Fruit fly (Drosophila melanogaster) whole organism, prepupa: ENCODE data around the gene CG32040.

ENCODE experiments used
- CG10631 ChIP-seq: fragments of 200-800 bp; sonication (Bioruptor generic); optimal IDR thresholded peaks from 2 replicates; lab custom pipeline; 2016; ENCODE audit warnings: missing biosample characterization, missing genetic modification characterization
- CG11294 ChIP-seq: fragments of 200-800 bp; sonication (Bioruptor generic); IDR thresholded peaks from 2 replicates; pipeline ENCODE4 v1.3.6; 2022; ENCODE audit warnings: missing biosample characterization, missing genetic modification characterization
- CG15336 ChIP-seq: fragments of 200-800 bp; sonication (Bioruptor generic); IDR thresholded peaks from 2 replicates; pipeline ENCODE4 v1.3.6; 2022; ENCODE audit warnings: missing biosample characterization, missing genetic modification characterization
- CG1621 ChIP-seq: fragments of 200-800 bp; sonication (Bioruptor generic); optimal IDR thresholded peaks from 3 replicates; lab custom pipeline; 2018; ENCODE audit warnings: missing biosample characterization, mild to moderate bottlenecking, missing genetic modification characterization
- CG16779 ChIP-seq: fragments of 200-800 bp; sonication (Bioruptor generic); optimal IDR thresholded peaks from 3 replicates; lab custom pipeline; 2017; ENCODE audit warnings: missing biosample characterization, mild to moderate bottlenecking, missing genetic modification characterization
- CG6163 ChIP-seq: fragments of 200-800 bp; sonication (Bioruptor generic); IDR thresholded peaks from 3 replicates; pipeline ENCODE4 v1.3.6; 2022; ENCODE audit warnings: missing biosample characterization, missing genetic modification characterization
- CG6792 ChIP-seq: fragments of 200-800 bp; sonication (Bioruptor generic); optimal IDR thresholded peaks from 3 replicates; lab custom pipeline; 2016; ENCODE audit warnings: missing biosample characterization, missing genetic modification characterization
- CG6808 ChIP-seq: fragments of 200-800 bp; sonication (Bioruptor generic); optimal IDR thresholded peaks from 3 replicates; lab custom pipeline; 2017; ENCODE audit warnings: missing biosample characterization, missing genetic modification characterization, mild to moderate bottlenecking, moderate library complexity, missing genetic modification reagents
- CG6854 ChIP-seq: fragments of 200-800 bp; sonication (Bioruptor generic); optimal IDR thresholded peaks from 2 replicates; lab custom pipeline; 2017; ENCODE audit warnings: missing biosample characterization, mild to moderate bottlenecking, missing genetic modification characterization
- CG7368 ChIP-seq: fragments of 200-800 bp; sonication (Bioruptor generic); optimal IDR thresholded peaks from 3 replicates; lab custom pipeline; 2016; ENCODE audit warnings: missing biosample characterization, missing genetic modification characterization
- CG8119 ChIP-seq: fragments of 200-800 bp; sonication (Bioruptor generic); IDR thresholded peaks from 3 replicates; pipeline ENCODE4 v1.3.6; 2022; ENCODE audit warnings: missing biosample characterization, missing genetic modification characterization
- CG8319 ChIP-seq: fragments of 200-800 bp; sonication (Bioruptor generic); optimal IDR thresholded peaks from 3 replicates; lab custom pipeline; 2016; ENCODE audit warnings: missing biosample characterization, missing genetic modification characterization
- CG9139 ChIP-seq: fragments of 200-800 bp; sonication (Bioruptor generic); optimal IDR thresholded peaks from 3 replicates; lab custom pipeline; 2017; ENCODE audit warnings: missing biosample characterization, mild to moderate bottlenecking, missing genetic modification characterization
- Eip75B ChIP-seq: fragments of 200-800 bp; sonication (Bioruptor generic); optimal IDR thresholded peaks from 3 replicates; lab custom pipeline; 2016; ENCODE audit warnings: missing biosample characterization, missing genetic modification characterization
- Eip78C ChIP-seq: fragments of 200-800 bp; sonication (Bioruptor generic); peaks from one replicate; lab custom pipeline; 2016; ENCODE audit warnings: missing biosample characterization, missing genetic modification characterization
- Eip93F ChIP-seq: fragments of 200-800 bp; sonication (Bioruptor generic); optimal IDR thresholded peaks from 2 replicates; lab custom pipeline; 2016; ENCODE audit warnings: missing biosample characterization, mild to moderate bottlenecking, missing genetic modification characterization
- Ets21C ChIP-seq: fragments of 200-800 bp; sonication (Bioruptor generic); optimal IDR thresholded peaks from 3 replicates; lab custom pipeline; 2016; ENCODE audit warnings: missing biosample characterization, missing genetic modification characterization
- Hr38 ChIP-seq: sonication (Bioruptor generic); optimal IDR thresholded peaks from 2 replicates; lab custom pipeline; 2016; ENCODE audit warnings: missing biosample characterization, missing genetic modification characterization
- Hr39 ChIP-seq: fragments of 200-800 bp; sonication (Bioruptor generic); optimal IDR thresholded peaks from 2 replicates; lab custom pipeline; 2016; ENCODE audit warnings: missing biosample characterization, missing genetic modification characterization
- Smox ChIP-seq: fragments of 200-800 bp; sonication (Bioruptor generic); optimal IDR thresholded peaks from 3 replicates; lab custom pipeline; 2016; ENCODE audit warnings: missing biosample characterization, missing genetic modification characterization
- Sox102F ChIP-seq: fragments of 200-800 bp; sonication (Bioruptor generic); optimal IDR thresholded peaks from 2 replicates; lab custom pipeline; 2016; ENCODE audit warnings: missing biosample characterization, mild to moderate bottlenecking, missing genetic modification characterization
- Sox14 ChIP-seq: fragments of 200-800 bp; sonication (Bioruptor generic); optimal IDR thresholded peaks from 3 replicates; lab custom pipeline; 2016; ENCODE audit warnings: missing biosample characterization, missing genetic modification characterization
- Sox15 ChIP-seq: fragments of 200-800 bp; sonication (Bioruptor generic); optimal IDR thresholded peaks from 3 replicates; lab custom pipeline; 2016; ENCODE audit warnings: missing biosample characterization, missing genetic modification characterization
- acj6 ChIP-seq: fragments of 200-800 bp; sonication (Bioruptor generic); optimal IDR thresholded peaks from 3 replicates; lab custom pipeline; 2016; ENCODE audit warnings: missing biosample characterization, missing genetic modification characterization
- cyc ChIP-seq: fragments of 200-800 bp; sonication (Bioruptor generic); optimal IDR thresholded peaks from 3 replicates; lab custom pipeline; 2016; ENCODE audit warnings: missing biosample characterization, missing genetic modification characterization
- dac ChIP-seq: fragments of 200-800 bp; sonication (Bioruptor generic); optimal IDR thresholded peaks from 2 replicates; lab custom pipeline; 2017; ENCODE audit warnings: missing biosample characterization, mild to moderate bottlenecking, missing genetic modification characterization
- dsx ChIP-seq: fragments of 200-800 bp; optimal IDR thresholded peaks from 3 replicates; lab custom pipeline; 2019; ENCODE audit warnings: missing biosample characterization, mild to moderate bottlenecking, missing genetic modification characterization, moderate library complexity; ENCODE audit not compliant: poor library complexity, severe bottlenecking
- eg ChIP-seq: fragments of 200-800 bp; sonication (Bioruptor generic); IDR thresholded peaks from 3 replicates; pipeline ENCODE4 v1.3.6; 2022; ENCODE audit warnings: missing biosample characterization, missing genetic modification characterization
- fd59A ChIP-seq: fragments of 200-800 bp; sonication (Bioruptor generic); optimal IDR thresholded peaks from 2 replicates; lab custom pipeline; 2017; ENCODE audit warnings: missing biosample characterization, mild to moderate bottlenecking, missing genetic modification characterization, missing genetic modification reagents
- net ChIP-seq: fragments of 200-800 bp; sonication (Bioruptor generic); optimal IDR thresholded peaks from 3 replicates; lab custom pipeline; 2016; ENCODE audit warnings: missing biosample characterization, missing genetic modification characterization
- ss ChIP-seq, 2 experiments: fragments of 200-800 bp; sonication (Bioruptor generic); optimal IDR thresholded peaks; 2 replicates in 1 of 2; 3 replicates in 1 of 2; lab custom pipeline; 2017 to 2018; ENCODE audit warnings: mild to moderate bottlenecking in 2 of 2, missing biosample characterization in 2 of 2, missing genetic modification characterization in 2 of 2, moderate library complexity in 1 of 2
- svp ChIP-seq: fragments of 200-800 bp; sonication (Bioruptor generic); peaks from one replicate; lab custom pipeline; 2016; ENCODE audit warnings: missing biosample characterization, missing genetic modification characterization
- topi ChIP-seq: fragments of 200-800 bp; sonication (Bioruptor generic); optimal IDR thresholded peaks from 3 replicates; lab custom pipeline; 2016; ENCODE audit warnings: missing biosample characterization, missing genetic modification characterization
- vri ChIP-seq: fragments of 200-800 bp; sonication (Bioruptor generic); optimal IDR thresholded peaks from 3 replicates; lab custom pipeline; 2016; ENCODE audit warnings: missing biosample characterization, mild to moderate bottlenecking, missing genetic modification characterization

The CG32040 gene

DNA sequence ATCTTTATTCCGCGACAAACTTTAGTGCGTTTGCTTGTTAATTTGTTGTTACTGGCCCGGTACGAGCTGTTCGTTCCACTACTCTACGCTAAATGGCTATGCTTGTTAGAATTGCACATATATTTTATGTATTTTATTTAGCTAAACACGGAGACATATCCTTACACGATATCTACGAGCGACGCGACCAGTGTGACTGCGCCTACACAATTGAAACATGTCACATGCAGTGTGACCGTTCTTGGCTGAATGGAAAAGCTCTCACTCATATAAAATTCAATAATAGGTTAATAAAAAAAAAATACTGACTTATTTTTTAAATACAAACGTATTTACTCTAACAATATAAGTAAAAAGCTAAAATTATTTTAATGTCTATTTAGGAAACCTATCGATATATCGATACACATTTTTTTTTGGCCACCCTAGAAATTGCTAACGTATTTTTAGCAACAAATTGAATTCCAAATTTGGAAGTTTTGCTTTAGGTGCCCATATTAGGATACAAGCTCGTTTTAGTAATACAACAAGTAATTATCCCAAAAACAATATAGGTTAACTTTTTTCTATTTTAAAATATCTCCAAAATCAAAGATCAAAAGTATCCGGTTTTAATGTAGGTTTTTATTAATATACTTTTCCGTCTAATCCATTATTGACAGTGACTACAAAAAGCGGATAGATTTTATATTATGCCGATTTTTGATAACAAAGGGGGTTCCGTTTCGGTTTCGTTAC, 45.3 kb downstream of the CG32040 start, which contains the start of gene CG4080 (continued):
- TF ChIP-seq eg (GFP tag; lab: Robert Waterston, UW) (no peak), fd59A (GFP tag; lab: Kevin White, UChicago) (no peak), dac (GFP tag; lab: Kevin White, UChicago) (no peak), ss (GFP tag; optimal IDR thresholded peaks at IDR 0.05; lab: Kevin White, UChicago) (peak in 1 of 2 experiments; percentile 10), cyc (peak; percentile 31), Sox15 (GFP tag; lab: Kevin White, UChicago) (no peak), CG10631 (no peak), Hr39 (GFP tag; lab: Kevin White, UChicago) (no peak), svp (GFP tag; lab: Kevin White, UChicago) (peak; percentile 59), CG9139 (GFP tag; lab: Kevin White, UChicago) (no peak), CG15336 (GFP tag; lab: Robert Waterston, UW) (no peak), CG11294 (GFP tag; lab: Robert Waterston, UW) (no peak), vri (peak; percentile 40), Smox (GFP tag; lab: Kevin White, UChicago) (no peak), Hr38 (GFP tag; lab: Kevin White, UChicago) (no peak), Eip75B (GFP tag; lab: Kevin White, UChicago) (peak; percentile 7), CG7368 (no peak), Eip93F (peak; percentile 61), CG16779 (tag; lab: Kevin White, UChicago) (peak; percentile 43), Ets21C (GFP tag; lab: Kevin White, UChicago) (no peak), acj6 (GFP tag; lab: Kevin White, UChicago) (peak; percentile 8), net (GFP tag; lab: Kevin White, UChicago) (no peak), topi (GFP tag; lab: Kevin White, UChicago) (peak; percentile 46), CG6792 (GFP tag; lab: Kevin White, UChicago) (no peak)

DNA sequence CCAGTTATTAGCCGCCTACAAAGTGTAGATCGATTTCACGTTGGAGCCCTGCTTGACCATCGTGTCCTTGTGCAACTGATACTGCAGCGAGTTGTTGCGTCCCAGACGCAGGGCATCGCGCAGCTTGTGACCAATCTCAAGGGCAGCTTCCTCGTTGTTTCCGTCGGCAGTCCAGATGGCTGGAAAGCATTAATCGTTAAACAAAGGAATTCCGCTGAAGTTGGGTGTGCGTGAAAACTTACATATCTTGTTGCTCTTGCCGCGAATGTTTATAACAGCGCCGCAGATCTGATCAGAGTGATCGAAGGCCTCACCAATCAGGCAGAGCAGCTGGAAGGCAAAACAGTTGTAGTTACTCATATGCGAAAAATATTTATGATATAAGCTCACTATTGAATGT, 46.0 kb downstream of the CG32040 start:
- TF ChIP-seq CG9139 (GFP tag; lab: Kevin White, UChicago) (no peak), Sox102F (GFP tag; lab: Kevin White, UChicago) (no peak), CG1621 (peak; percentile 55), CG15336 (GFP tag; lab: Robert Waterston, UW) (no peak), CG6854 (GFP tag; lab: Kevin White, UChicago) (no peak), CG6792 (GFP tag; lab: Kevin White, UChicago) (no peak), acj6 (GFP tag; lab: Kevin White, UChicago) (no peak), Sox14 (peak; percentile 13), CG16779 (tag; lab: Kevin White, UChicago) (no peak), dsx (GFP tag; lab: Kevin White, UChicago) (no peak), CG8119 (no peak)
- TF ChIP-seq, all 60 proteins: peak for 2

DNA sequence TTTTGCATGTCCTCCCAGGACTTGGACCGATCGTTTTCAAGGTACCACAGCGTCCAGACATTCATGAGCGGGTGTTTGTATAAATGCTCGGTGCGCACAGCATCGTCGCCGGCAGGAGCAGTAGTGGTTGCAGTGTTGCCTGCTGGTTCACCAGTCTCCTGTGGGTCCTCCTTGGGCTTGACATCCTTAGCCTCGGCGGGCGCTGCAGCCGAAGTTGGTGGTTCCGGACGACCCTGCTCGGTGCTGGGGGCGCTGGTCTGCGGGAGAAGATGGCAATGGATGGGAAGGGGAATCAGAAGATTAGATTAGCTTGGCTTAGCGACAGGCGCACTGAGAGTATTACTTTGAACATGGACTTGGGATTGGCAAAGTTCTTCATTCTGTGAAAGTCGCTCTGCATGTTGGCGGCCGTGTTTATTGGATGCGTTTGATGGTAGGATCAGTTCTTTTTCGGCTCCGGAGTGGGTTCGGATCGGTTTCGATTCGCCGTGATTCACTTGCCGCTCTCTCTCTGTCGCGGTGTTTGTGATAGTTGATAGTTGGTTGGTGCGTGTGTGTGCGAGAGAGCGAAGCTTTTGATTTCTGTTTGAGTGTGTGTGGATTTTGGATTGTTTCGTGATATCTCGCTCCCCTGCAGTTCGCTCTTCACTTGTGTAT, 47.0 kb downstream of the CG32040 start:
- TF ChIP-seq Sox102F (GFP tag; lab: Kevin White, UChicago) (no peak), Eip75B (GFP tag; lab: Kevin White, UChicago) (no peak), CG11294 (GFP tag; lab: Robert Waterston, UW) (no peak), CG6163 (GFP tag; lab: Robert Waterston, UW) (0 out of 3 replicates have a peak, but pooled peaks have one; percentile 24), CG8319 (GFP tag; lab: Kevin White, UChicago) (no peak), CG15336 (GFP tag; lab: Robert Waterston, UW) (peak; percentile 43; the same call in 1 of the 2 replicates), CG1621 (peak; percentile 58), net (GFP tag; lab: Kevin White, UChicago) (no peak), CG6808 (GFP tag; lab: Kevin White, UChicago) (no peak), Eip78C (no peak), dsx (GFP tag; lab: Kevin White, UChicago) (no peak)
